Fruit fly (Drosophila melanogaster): ENCODE data around the gene CG14456.

- TF ChIP-seq toe (GFP tag; optimal IDR thresholded peaks at IDR 0.05), result no peak
- no peak for TF ChIP-seq ovo (GFP tag; optimal IDR thresholded peaks at IDR 0.05)
- TF ChIP-seq CG7045 (GFP tag; optimal IDR thresholded peaks at IDR 0.05), result no peak
- no peak for TF ChIP-seq CG1620 (GFP tag; optimal IDR thresholded peaks at IDR 0.05)
- TF ChIP-seq Clk (GFP tag; optimal IDR thresholded peaks at IDR 0.05), result no peak
- no peak for TF ChIP-seq CG5204 (GFP tag; optimal IDR thresholded peaks at IDR 0.05)
- no peak for TF ChIP-seq cnc (optimal IDR thresholded peaks at IDR 0.05)
- TF ChIP-seq pad (GFP tag; optimal IDR thresholded peaks at IDR 0.05), result no peak
- no peak for TF ChIP-seq CG14711 (tag; optimal IDR thresholded peaks at IDR 0.05)
- TF ChIP-seq tj (GFP tag; optimal IDR thresholded peaks at IDR 0.05), result no peak
- TF ChIP-seq kay (GFP tag; ENCODE audit: borderline replicate concordance), result no peak
Observed at dm6 chr3L:22711855-22712254, 24.8 kb downstream of the CG14456 start, which contains the start of gene CG11370.
